Worm (Caenorhabditis elegans): ENCODE data around the gene Y51H4A.935.

- TF ChIP-seq lin-39 (tag; optimal IDR thresholded peaks at IDR 0.05) = no peak
- peak; percentile 88 for TF ChIP-seq arid-1 (GFP tag; conservative IDR thresholded peaks at IDR 0.05)
- no peak for TF ChIP-seq nhr-76 (tag; optimal IDR thresholded peaks at IDR 0.05)
- TF ChIP-seq nhr-11 (tag; optimal IDR thresholded peaks at IDR 0.05) = no peak
- TF ChIP-seq zag-1 (tag; optimal IDR thresholded peaks at IDR 0.05) = no peak
- TF ChIP-seq F37D6.2 (tag; optimal IDR thresholded peaks at IDR 0.05) = no peak
- TF ChIP-seq nhr-237 (tag; optimal IDR thresholded peaks at IDR 0.05) = no peak
- TF ChIP-seq lir-3 (tag; optimal IDR thresholded peaks at IDR 0.05) = peak; percentile 31
- no peak for TF ChIP-seq lsy-2 (tag; optimal IDR thresholded peaks at IDR 0.05)
- no peak for TF ChIP-seq snpc-4 (tag; optimal IDR thresholded peaks at IDR 0.05)
These were observed 3.3 kb downstream of the Y51H4A.935 start for ce11 chrIV:16503590-16504217.

Data from whole organism, L4 larva.